Worm (Caenorhabditis elegans) whole organism, L1 larva: ENCODE results near the gene sysm-1.

Source experiments
- ama-1 ChIP-seq: fragments of 150-350 bp; optimal IDR thresholded peaks from 2 replicates; lab custom pipeline; 2014
- egl-27 ChIP-seq, 2 experiments: fragments of 150-350 bp in 1 of 2; sonication (generic microtip); optimal IDR thresholded peaks; 3 replicates each; lab custom pipeline; 2017 to 2018; ENCODE audit warnings: missing biosample characterization in 2 of 2, missing genetic modification characterization in 2 of 2, missing genetic modification reagents in 2 of 2
- fkh-10 ChIP-seq: sonication (generic microtip); optimal IDR thresholded peaks from 2 replicates; lab custom pipeline; 2017; ENCODE audit warnings: missing biosample characterization, missing genetic modification reagents, missing genetic modification characterization
- lin-35 ChIP-seq, 2 experiments: fragments of 150-350 bp; optimal IDR thresholded peaks; 2 replicates each; lab custom pipeline; 2014; ENCODE audit warnings: missing biosample characterization in 2 of 2, missing genetic modification characterization in 2 of 2, missing genetic modification reagents in 2 of 2
- nhr-76 ChIP-seq: sonication (generic microtip); optimal IDR thresholded peaks from 2 replicates; lab custom pipeline; 2017; ENCODE audit warnings: missing biosample characterization, missing genetic modification characterization
- nhr-77 ChIP-seq: fragments of 150-350 bp; optimal IDR thresholded peaks from 2 replicates; lab custom pipeline; 2014; ENCODE audit warnings: missing biosample characterization, missing genetic modification characterization

DNA sequence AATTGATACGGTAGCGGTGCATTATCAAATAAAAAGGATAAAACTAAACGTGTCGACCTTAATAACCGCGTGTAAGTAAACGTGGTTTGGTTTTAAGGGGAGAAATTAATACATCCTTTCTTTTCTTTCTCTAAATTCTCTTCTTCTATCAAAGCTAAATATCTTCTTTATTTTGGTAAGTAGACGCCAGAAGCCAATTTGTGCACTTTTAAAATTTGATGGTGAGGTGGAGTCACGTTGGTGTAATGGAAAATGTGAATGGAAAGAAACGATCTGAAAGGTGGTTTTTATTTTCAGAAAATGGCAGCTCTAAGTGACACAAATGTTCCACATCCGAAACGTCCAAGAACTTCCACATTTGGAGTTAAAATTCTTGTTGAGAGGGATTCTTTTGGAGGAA, 17.8 kb upstream of the sysm-1 start, which contains the start of gene T24H10.5:
- no peak for TF ChIP-seq fkh-10 (GFP tag; lab: Kevin White, UChicago)
- TF ChIP-seq nhr-77 (tag; lab: Kevin White, UChicago), result no peak
- TF ChIP-seq nhr-76, result no peak
- no peak for TF ChIP-seq lin-35 (GFP tag; optimal IDR thresholded peaks at IDR 0.05; lab: Kevin White, UChicago)
- TF ChIP-seq egl-27 (tag; optimal IDR thresholded peaks at IDR 0.05; lab: Kevin White, UChicago), result no peak
- no peak for TF ChIP-seq ama-1 (lab: Kevin White, UChicago)
